Worm (Caenorhabditis elegans) whole organism, L4 larva: ENCODE measurements around the gene Y73F8A.20.

ENCODE experiments used
- F44E2.7 ChIP-seq: fragments of 200-800 bp; sonication (Bioruptor generic); IDR thresholded peaks from 2 replicates; pipeline ENCODE4 v2.1.2; 2022; ENCODE audit warnings: missing genetic modification characterization, missing compliant biosample characterization
- F49E8.2 ChIP-seq: sonication (generic microtip); optimal IDR thresholded peaks from 2 replicates; lab custom pipeline; 2016; ENCODE audit warnings: missing compliant biosample characterization, mild to moderate bottlenecking, missing genetic modification characterization, borderline replicate concordance
- T20F7.1 ChIP-seq: fragments of 200-800 bp; sonication (Bioruptor generic); optimal IDR thresholded peaks from 2 replicates; lab custom pipeline; 2018; ENCODE audit warnings: mild to moderate bottlenecking, missing genetic modification characterization, missing compliant biosample characterization
- ama-1 ChIP-seq: fragments of 150-350 bp; optimal IDR thresholded peaks from 2 replicates; lab custom pipeline; 2014; ENCODE audit warnings: inconsistent platforms, mixed read lengths
- ceh-20 ChIP-seq: fragments of 200-800 bp; sonication (Bioruptor generic); IDR thresholded peaks from 2 replicates; pipeline ENCODE4 v1.3.6; 2022; ENCODE audit warnings: missing genetic modification reagents, missing genetic modification characterization, missing compliant biosample characterization
- ceh-44 ChIP-seq: fragments of 200-800 bp; sonication (Bioruptor generic); IDR thresholded peaks from 2 replicates; pipeline ENCODE4 v1.3.6; 2022; ENCODE audit warnings: missing genetic modification reagents, missing genetic modification characterization, missing compliant biosample characterization
- cey-2 ChIP-seq: sonication (generic microtip); optimal IDR thresholded peaks from 3 replicates; lab custom pipeline; 2017; ENCODE audit warnings: missing genetic modification characterization, mild to moderate bottlenecking, missing compliant biosample characterization, antibody characterized with exemption, borderline replicate concordance; ENCODE audit not compliant: insufficient read depth
- daf-12 ChIP-seq: fragments of 150-350 bp; optimal IDR thresholded peaks from 2 replicates; lab custom pipeline; 2014; ENCODE audit warnings: missing biosample characterization, missing genetic modification reagents, missing genetic modification characterization
- dmd-6 ChIP-seq: fragments of 200-800 bp; sonication (Bioruptor generic); IDR thresholded peaks from 2 replicates; pipeline ENCODE4 v1.3.6; 2022; ENCODE audit warnings: missing genetic modification reagents, missing genetic modification characterization, missing compliant biosample characterization
- dmd-9 ChIP-seq: fragments of 200-800 bp; sonication (Bioruptor generic); IDR thresholded peaks from 2 replicates; pipeline ENCODE4 v1.3.6; 2022; ENCODE audit warnings: missing genetic modification reagents, missing genetic modification characterization, missing compliant biosample characterization
- dve-1 ChIP-seq: sonication (generic microtip); optimal IDR thresholded peaks from 2 replicates; lab custom pipeline; 2017; ENCODE audit warnings: antibody characterized with exemption, mild to moderate bottlenecking, missing genetic modification characterization, missing compliant biosample characterization; ENCODE audit not compliant: insufficient read depth
- hlh-11 ChIP-seq: fragments of 200-800 bp; sonication (Bioruptor generic); optimal IDR thresholded peaks from 2 replicates; lab custom pipeline; 2018; ENCODE audit warnings: mild to moderate bottlenecking, missing genetic modification characterization, missing compliant biosample characterization
- hlh-30 ChIP-seq: sonication (generic microtip); optimal IDR thresholded peaks from 2 replicates; lab custom pipeline; 2017; ENCODE audit warnings: antibody characterized with exemption, mild to moderate bottlenecking, missing genetic modification characterization, missing compliant biosample characterization; ENCODE audit not compliant: insufficient read depth
- lin-1 ChIP-seq: fragments of 200-800 bp; sonication (Bioruptor generic); IDR thresholded peaks from 2 replicates; pipeline ENCODE4 v1.3.6; 2022; ENCODE audit warnings: missing genetic modification reagents, missing genetic modification characterization, missing compliant biosample characterization
- lin-38 ChIP-seq: fragments of 200-800 bp; sonication (Bioruptor generic); IDR thresholded peaks from 2 replicates; pipeline ENCODE4 v1.3.6; 2022; ENCODE audit warnings: missing genetic modification reagents, missing genetic modification characterization, missing compliant biosample characterization
- lin-39 ChIP-seq: fragments of 150-350 bp; optimal IDR thresholded peaks from 2 replicates; lab custom pipeline; 2014; ENCODE audit warnings: missing biosample characterization, missing genetic modification reagents, missing genetic modification characterization
- lir-3 ChIP-seq: sonication (generic microtip); optimal IDR thresholded peaks from 2 replicates; lab custom pipeline; 2016; ENCODE audit warnings: mild to moderate bottlenecking, missing genetic modification characterization, missing compliant biosample characterization
- lsy-2 ChIP-seq, 2 experiments: fragments of 150-350 bp in 1 of 2; sonication (generic microtip) in 1 of 2; optimal IDR thresholded peaks; 2 replicates each; lab custom pipeline; 2014 to 2017; ENCODE audit warnings: missing biosample characterization in 2 of 2, missing genetic modification characterization in 2 of 2
- mdl-1 ChIP-seq, 2 experiments: fragments of 150-350 bp in 1 of 2; sonication (generic microtip) in 1 of 2; optimal IDR thresholded peaks; 2 replicates each; lab custom pipeline; 2014 to 2017; ENCODE audit warnings: missing biosample characterization in 2 of 2, missing genetic modification characterization in 2 of 2
- mep-1 ChIP-seq: fragments of 150-350 bp; sonication (generic microtip); optimal IDR thresholded peaks from 3 replicates; lab custom pipeline; 2014; ENCODE audit warnings: missing biosample characterization, missing genetic modification characterization
- mes-2 ChIP-seq: sonication (generic microtip); optimal IDR thresholded peaks from 2 replicates; lab custom pipeline; 2016; ENCODE audit warnings: missing genotype, mild to moderate bottlenecking, missing genetic modification characterization, missing compliant biosample characterization; ENCODE audit not compliant: poor library complexity, severe bottlenecking
- mxl-2 ChIP-seq: fragments of 200-800 bp; sonication (Bioruptor generic); conservative IDR thresholded peaks from 2 replicates; pipeline ENCODE4 v1.3.6; 2022; ENCODE audit warnings: missing genetic modification reagents, missing genetic modification characterization, missing compliant biosample characterization
- nhr-10 ChIP-seq: fragments of 150-350 bp; optimal IDR thresholded peaks from 2 replicates; lab custom pipeline; 2014; ENCODE audit warnings: missing biosample characterization, missing genetic modification characterization
- nhr-102 ChIP-seq: sonication (generic microtip); optimal IDR thresholded peaks from 2 replicates; lab custom pipeline; 2016; ENCODE audit warnings: mild to moderate bottlenecking, missing genetic modification characterization, moderate library complexity, missing compliant biosample characterization
- nhr-11 ChIP-seq: fragments of 150-350 bp; optimal IDR thresholded peaks from 2 replicates; lab custom pipeline; 2014; ENCODE audit warnings: missing biosample characterization, missing genetic modification characterization
- nhr-237 ChIP-seq: sonication (generic microtip); optimal IDR thresholded peaks from 2 replicates; lab custom pipeline; 2017; ENCODE audit warnings: missing biosample characterization, missing genetic modification characterization
- nhr-28 ChIP-seq: fragments of 150-350 bp; optimal IDR thresholded peaks from 2 replicates; lab custom pipeline; 2014; ENCODE audit warnings: missing biosample characterization, missing genetic modification characterization
- nhr-41 ChIP-seq: fragments of 200-800 bp; sonication (Bioruptor generic); IDR thresholded peaks from 2 replicates; pipeline ENCODE4 v1.3.6; 2022; ENCODE audit warnings: missing genetic modification reagents, missing genetic modification characterization, missing compliant biosample characterization
- nhr-48 ChIP-seq: sonication (generic microtip); optimal IDR thresholded peaks from 2 replicates; lab custom pipeline; 2016; ENCODE audit warnings: mild to moderate bottlenecking, missing genetic modification characterization, missing compliant biosample characterization
- pqm-1 ChIP-seq: sonication (generic microtip); optimal IDR thresholded peaks from 2 replicates; lab custom pipeline; 2017; ENCODE audit warnings: missing biosample characterization, missing genetic modification characterization
- saeg-2 ChIP-seq: fragments of 200-800 bp; sonication (Bioruptor generic); IDR thresholded peaks from 2 replicates; pipeline ENCODE4 v1.3.6; 2022; ENCODE audit warnings: missing genetic modification reagents, missing genetic modification characterization, missing compliant biosample characterization
- sdz-12 ChIP-seq: fragments of 200-800 bp; sonication (Bioruptor generic); optimal IDR thresholded peaks from 2 replicates; lab custom pipeline; 2018; ENCODE audit warnings: mild to moderate bottlenecking, missing genetic modification characterization, missing compliant biosample characterization
- set-16 ChIP-seq: fragments of 200-800 bp; sonication (Bioruptor generic); IDR thresholded peaks from 2 replicates; pipeline ENCODE4 v1.3.6; 2022; ENCODE audit warnings: missing genetic modification reagents, missing genetic modification characterization, missing compliant biosample characterization
- snpc-1.2 ChIP-seq: fragments of 200-800 bp; sonication (Bioruptor generic); IDR thresholded peaks from 2 replicates; pipeline ENCODE4 v1.3.6; 2022; ENCODE audit warnings: missing genetic modification reagents, missing genetic modification characterization, missing compliant biosample characterization
- tag-97 ChIP-seq: fragments of 200-800 bp; sonication (Bioruptor generic); IDR thresholded peaks from 2 replicates; pipeline ENCODE4 v1.3.6; 2022; ENCODE audit warnings: missing genetic modification characterization, missing compliant biosample characterization
- tra-1 ChIP-seq: fragments of 200-800 bp; sonication (Bioruptor generic); IDR thresholded peaks from 2 replicates; pipeline ENCODE4 v1.3.6; 2022; ENCODE audit warnings: missing genetic modification reagents, missing genetic modification characterization, missing compliant biosample characterization
- unc-62 ChIP-seq, 3 experiments: fragments of 150-350 bp in 1 of 3; sonication (generic microtip); optimal IDR thresholded peaks in 2 of 3; peaks in 1 of 3; 1 replicate in 1 of 3; 2 replicates in 2 of 3; lab custom pipeline; 2014 to 2017; ENCODE audit warnings: missing biosample characterization in 3 of 3, missing genetic modification characterization in 3 of 3, missing genetic modification reagents in 3 of 3, missing genotype in 1 of 3
- vab-7 ChIP-seq: fragments of 200-800 bp; sonication (Bioruptor generic); IDR thresholded peaks from 2 replicates; pipeline ENCODE4 v1.3.6; 2022; ENCODE audit warnings: missing genetic modification reagents, missing genetic modification characterization, missing compliant biosample characterization
- ztf-7 ChIP-seq: fragments of 150-350 bp; optimal IDR thresholded peaks from 2 replicates; lab custom pipeline; 2014; ENCODE audit warnings: missing biosample characterization, missing genetic modification characterization

The Y73F8A.20 gene

DNA sequence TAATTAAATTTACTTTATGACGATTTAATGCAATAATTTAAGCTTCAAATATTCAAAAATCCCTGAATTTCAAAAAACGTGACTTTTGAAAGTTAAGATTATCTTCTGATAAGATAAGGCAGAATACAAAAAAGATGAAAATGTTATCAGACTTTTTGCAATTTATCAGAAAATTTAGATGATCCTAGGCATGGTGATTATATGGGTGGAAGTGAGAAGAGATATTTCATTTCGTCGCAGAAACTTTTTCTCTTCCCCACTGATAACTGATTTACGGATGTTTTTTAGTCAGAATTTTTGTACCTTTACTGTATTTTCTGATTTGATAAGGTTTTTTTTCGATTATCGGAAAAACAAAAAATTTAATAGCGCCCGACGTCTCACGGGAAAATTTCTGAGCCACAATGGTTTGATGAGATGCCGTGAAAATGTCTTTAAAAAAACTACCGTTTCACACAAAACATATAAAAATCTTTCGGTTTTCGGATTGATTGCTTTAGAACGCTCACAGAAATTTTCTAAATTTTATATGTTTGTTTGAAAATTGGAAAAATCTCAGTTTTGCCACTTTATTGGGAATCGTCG, 17.1 kb downstream of the Y73F8A.20 start (continued):
- peak; percentile 42; the same call in 1 of the 2 replicates for TF ChIP-seq dmd-6
- no peak for TF ChIP-seq nhr-10 (tag; lab: Kevin White, UChicago)
- no peak for TF ChIP-seq mxl-2 (GFP tag; lab: Robert Waterston, UW)
- no peak for TF ChIP-seq ama-1 (lab: Kevin White, UChicago)
- TF ChIP-seq, all 104 proteins: peak for 7

- TF ChIP-seq tra-1 (GFP tag; lab: Robert Waterston, UW) (0 out of 2 replicates have a peak, but pooled peaks have one; percentile 9), ceh-20 (GFP tag; lab: Robert Waterston, UW) (peak; percentile 78), dve-1 (tag; lab: Kevin White, UChicago) (peak; percentile 50), saeg-2 (GFP tag; lab: Robert Waterston, UW) (no peak), hlh-11 (tag; lab: Kevin White, UChicago) (no peak), unc-62 (GFP tag; optimal IDR thresholded peaks at IDR 0.05 in 1 of 2; lab: Kevin White, UChicago) (peak in 1 of 2 experiments; percentile 95), unc-62 (tag; optimal IDR thresholded peaks at IDR 0.05; lab: Kevin White, UChicago) (no peak), mep-1 (tag; lab: Kevin White, UChicago) (peak; percentile 51), nhr-48 (tag; lab: Kevin White, UChicago) (peak; percentile 67), lsy-2 (tag; optimal IDR thresholded peaks at IDR 0.05; lab: Kevin White, UChicago) (peak in 1 of 2 experiments; percentile 7), mdl-1 (tag; optimal IDR thresholded peaks at IDR 0.05; lab: Kevin White, UChicago) (peak in 1 of 2 experiments; percentile 71), nhr-102 (tag; lab: Kevin White, UChicago) (no peak), hlh-30 (peak; percentile 83), nhr-28 (peak; percentile 36), lir-3 (tag; lab: Kevin White, UChicago) (no peak)
Observed at ce11 chrIV:15398643-15399042, 20.4 kb downstream of the Y73F8A.20 start.

- TF ChIP-seq nhr-11 = no peak
- TF ChIP-seq pqm-1 = no peak
- no peak for TF ChIP-seq daf-12 (tag; lab: Kevin White, UChicago)
- TF ChIP-seq ceh-44 (GFP tag; lab: Robert Waterston, UW) = no peak
- TF ChIP-seq nhr-237 (tag; lab: Kevin White, UChicago) = no peak
- TF ChIP-seq cey-2 (tag; lab: Kevin White, UChicago) = no peak
- TF ChIP-seq F44E2.7 (GFP tag; lab: Robert Waterston, UW) = no peak
- no peak for TF ChIP-seq tag-97
- TF ChIP-seq ceh-20 (GFP tag; lab: Robert Waterston, UW) = no peak
- no peak for TF ChIP-seq mes-2 (tag; lab: Kevin White, UChicago)
- no peak for TF ChIP-seq sdz-12
- TF ChIP-seq vab-7 = no peak
- no peak for TF ChIP-seq nhr-102 (tag; lab: Kevin White, UChicago)
- no peak for TF ChIP-seq nhr-41 (GFP tag; lab: Robert Waterston, UW)
Observed at ce11 chrIV:15399977-15400376, 21.7 kb downstream of the Y73F8A.20 start, which contains the start of gene nhr-5. TSS of gene nhr-5 (plus strand) at chrIV:15400277.

DNA sequence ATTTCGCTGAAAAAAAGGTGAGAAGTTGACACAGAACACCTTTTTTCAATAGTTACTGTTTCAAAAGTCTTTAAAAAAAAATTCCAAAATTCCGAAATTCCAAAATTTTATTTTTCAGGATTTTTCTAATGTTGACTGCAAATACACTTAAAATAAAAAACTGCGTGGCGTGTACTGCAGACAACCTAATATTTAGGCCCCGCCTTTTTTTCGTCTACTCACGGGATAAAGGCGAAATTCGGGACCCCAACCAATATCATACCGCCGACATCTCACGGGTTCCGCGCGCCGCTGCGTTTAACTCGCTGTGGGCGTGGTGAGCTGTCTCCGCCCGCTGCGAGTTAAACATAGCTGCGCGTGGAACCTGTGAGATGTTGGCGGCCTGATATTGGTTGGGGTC, 24.3 kb downstream of the Y73F8A.20 start:
- TF ChIP-seq lin-38 (GFP tag; lab: Robert Waterston, UW) (no peak), dmd-9 (no peak), snpc-1.2 (peak; percentile 80), lin-1 (GFP tag; lab: Robert Waterston, UW) (no peak), dmd-6 (no peak), saeg-2 (GFP tag; lab: Robert Waterston, UW) (no peak), mep-1 (tag; lab: Kevin White, UChicago) (no peak), mdl-1 (tag; optimal IDR thresholded peaks at IDR 0.05; lab: Kevin White, UChicago) (no peak), lin-39 (no peak), ztf-7 (tag; lab: Kevin White, UChicago) (no peak), T20F7.1 (GFP tag; lab: Kevin White, UChicago) (no peak), set-16 (GFP tag; lab: Robert Waterston, UW) (0 out of 2 replicates have a peak, but pooled peaks have one; percentile 49), daf-12 (tag; lab: Kevin White, UChicago) (no peak), nhr-28 (no peak), hlh-30 (no peak), F49E8.2 (tag; lab: Kevin White, UChicago) (no peak)
- TF ChIP-seq, all 104 proteins: peak for 2
